Worm (Caenorhabditis elegans) whole organism, L1 larva: ENCODE measurements around the gene cdc-14.
A peak's percentile ranks its signal among the peaks of the same experiment; 100 is the strongest.

Source experiments
- C04F5.9 ChIP-seq: sonication (generic microtip); optimal IDR thresholded peaks from 2 replicates; lab custom pipeline; 2016; ENCODE audit warnings: missing genetic modification characterization, missing compliant biosample characterization
- C34B4.2 ChIP-seq: sonication (generic microtip); optimal IDR thresholded peaks from 2 replicates; lab custom pipeline; 2017; ENCODE audit warnings: mild to moderate bottlenecking, missing genetic modification characterization, missing compliant biosample characterization
- aha-1 ChIP-seq: fragments of 150-350 bp; optimal IDR thresholded peaks from 2 replicates; lab custom pipeline; 2014; ENCODE audit warnings: missing biosample characterization, missing genetic modification characterization
- alr-1 ChIP-seq: fragments of 200-800 bp; sonication (Bioruptor generic); optimal IDR thresholded peaks from 2 replicates; lab custom pipeline; 2018; ENCODE audit warnings: borderline replicate concordance, mild to moderate bottlenecking, missing genetic modification characterization, missing compliant biosample characterization
- ama-1 ChIP-seq: fragments of 150-350 bp; optimal IDR thresholded peaks from 2 replicates; lab custom pipeline; 2014
- ceh-63 ChIP-seq: fragments of 200-800 bp; sonication (Bioruptor generic); optimal IDR thresholded peaks from 2 replicates; lab custom pipeline; 2018; ENCODE audit warnings: mild to moderate bottlenecking, missing genetic modification characterization, missing compliant biosample characterization
- ceh-82 ChIP-seq, 3 experiments: fragments of 150-350 bp in 1 of 3; sonication (generic microtip) in 2 of 3; optimal IDR thresholded peaks; 2 replicates each; lab custom pipeline; 2014 to 2017; ENCODE audit warnings: missing biosample characterization in 3 of 3, missing genetic modification characterization in 3 of 3
- dpl-1 ChIP-seq, 3 experiments: fragments of 150-350 bp in 2 of 3; sonication (generic microtip) in 1 of 3; optimal IDR thresholded peaks; 2 replicates each; lab custom pipeline; 2014 to 2017; ENCODE audit warnings: missing biosample characterization in 3 of 3, missing genetic modification characterization in 3 of 3, missing genetic modification reagents in 3 of 3
- dsc-1 ChIP-seq: sonication (generic microtip); optimal IDR thresholded peaks from 2 replicates; lab custom pipeline; 2016; ENCODE audit warnings: mild to moderate bottlenecking, missing genetic modification characterization, missing compliant biosample characterization
- egl-13 ChIP-seq: sonication (generic microtip); optimal IDR thresholded peaks from 2 replicates; lab custom pipeline; 2016; ENCODE audit warnings: missing genotype, missing genetic modification reagents, missing genetic modification characterization, missing compliant biosample characterization
- elt-2 ChIP-seq: sonication (generic microtip); optimal IDR thresholded peaks from 2 replicates; lab custom pipeline; 2016; ENCODE audit warnings: missing genetic modification characterization, mild to moderate bottlenecking, inconsistent platforms, missing compliant biosample characterization, missing genetic modification reagents
- hlh-17 ChIP-seq: fragments of 200-800 bp; sonication (Bioruptor generic); optimal IDR thresholded peaks from 2 replicates; lab custom pipeline; 2018; ENCODE audit warnings: missing genetic modification characterization, mild to moderate bottlenecking, missing compliant biosample characterization, moderate library complexity, borderline replicate concordance
- isw-1 ChIP-seq: fragments of 200-800 bp; sonication (Bioruptor generic); IDR thresholded peaks from 2 replicates; pipeline ENCODE4 v1.3.6; 2022; ENCODE audit warnings: missing genetic modification characterization, missing compliant biosample characterization
- jun-1 ChIP-seq: fragments of 150-350 bp; optimal IDR thresholded peaks from 2 replicates; lab custom pipeline; 2014; ENCODE audit warnings: missing biosample characterization, missing genetic modification reagents, missing genetic modification characterization
- lir-3 ChIP-seq: sonication (generic microtip); optimal IDR thresholded peaks from 2 replicates; lab custom pipeline; 2016; ENCODE audit warnings: mild to moderate bottlenecking, missing genetic modification characterization, moderate library complexity, missing compliant biosample characterization; ENCODE audit not compliant: poor library complexity
- mab-9 ChIP-seq: fragments of 200-800 bp; sonication (Bioruptor generic); IDR thresholded peaks from 2 replicates; pipeline ENCODE4 v1.3.6; 2022; ENCODE audit warnings: missing genetic modification reagents, missing genetic modification characterization, missing compliant biosample characterization
- mef-2 ChIP-seq: fragments of 150-350 bp; optimal IDR thresholded peaks from 2 replicates; lab custom pipeline; 2014; ENCODE audit warnings: missing biosample characterization, missing genetic modification characterization
- nhr-12 ChIP-seq: sonication (generic microtip); optimal IDR thresholded peaks from 2 replicates; lab custom pipeline; 2017; ENCODE audit warnings: missing biosample characterization, missing genetic modification characterization
- nhr-19 ChIP-seq: fragments of 200-800 bp; sonication (Bioruptor generic); conservative IDR thresholded peaks from 2 replicates; pipeline ENCODE4 v1.3.6; 2022; ENCODE audit warnings: missing genetic modification characterization, missing compliant biosample characterization
- nhr-71 ChIP-seq: sonication (generic microtip); optimal IDR thresholded peaks from 2 replicates; lab custom pipeline; 2016; ENCODE audit warnings: mild to moderate bottlenecking, missing genetic modification characterization, moderate library complexity, missing compliant biosample characterization
- nhr-84 ChIP-seq: sonication (generic microtip); optimal IDR thresholded peaks from 2 replicates; lab custom pipeline; 2017; ENCODE audit warnings: missing biosample characterization, missing genetic modification characterization
- nhr-85 ChIP-seq: sonication (generic microtip); peaks from one replicate; lab custom pipeline; 2016; ENCODE audit warnings: missing genetic modification characterization, inconsistent platforms, missing compliant biosample characterization
- nhr-90 ChIP-seq: sonication (generic microtip); optimal IDR thresholded peaks from 2 replicates; lab custom pipeline; 2016; ENCODE audit warnings: mild to moderate bottlenecking, missing genetic modification characterization, missing compliant biosample characterization; ENCODE audit not compliant: poor library complexity
- pag-3 ChIP-seq: sonication (generic microtip); optimal IDR thresholded peaks from 2 replicates; lab custom pipeline; 2017; ENCODE audit warnings: missing genetic modification characterization, mild to moderate bottlenecking, missing compliant biosample characterization, antibody characterized with exemption, borderline replicate concordance; ENCODE audit not compliant: insufficient read depth
- pqm-1 ChIP-seq: sonication (generic microtip); optimal IDR thresholded peaks from 3 replicates; lab custom pipeline; 2017; ENCODE audit warnings: missing biosample characterization, missing genetic modification characterization
- rnt-1 ChIP-seq: sonication (generic microtip); optimal IDR thresholded peaks from 2 replicates; lab custom pipeline; 2016; ENCODE audit warnings: mild to moderate bottlenecking, missing genetic modification characterization, moderate library complexity, missing compliant biosample characterization
- skn-1 ChIP-seq: fragments of 150-350 bp; optimal IDR thresholded peaks from 2 replicates; lab custom pipeline; 2014; ENCODE audit warnings: missing biosample characterization, missing genetic modification characterization
- snpc-4 ChIP-seq: fragments of 150-350 bp; optimal IDR thresholded peaks from 2 replicates; lab custom pipeline; 2014; ENCODE audit warnings: missing biosample characterization, missing genetic modification characterization
- sox-4 ChIP-seq: sonication (generic microtip); optimal IDR thresholded peaks from 2 replicates; lab custom pipeline; 2016; ENCODE audit warnings: missing genetic modification characterization, missing compliant biosample characterization
- sptf-1 ChIP-seq: fragments of 150-350 bp; optimal IDR thresholded peaks from 2 replicates; lab custom pipeline; 2014; ENCODE audit warnings: missing biosample characterization, missing genetic modification characterization
- swsn-7 ChIP-seq: sonication (generic microtip); optimal IDR thresholded peaks from 2 replicates; lab custom pipeline; 2016; ENCODE audit warnings: missing genetic modification characterization, missing compliant biosample characterization
- tbx-2 ChIP-seq: sonication (generic microtip); optimal IDR thresholded peaks from 2 replicates; lab custom pipeline; 2016; ENCODE audit warnings: missing genetic modification characterization, missing compliant biosample characterization
- unc-62 ChIP-seq: fragments of 150-350 bp; optimal IDR thresholded peaks from 2 replicates; lab custom pipeline; 2014; ENCODE audit warnings: missing biosample characterization, missing genetic modification reagents, missing genetic modification characterization
- unc-86 ChIP-seq: sonication (generic microtip); optimal IDR thresholded peaks from 2 replicates; lab custom pipeline; 2016; ENCODE audit warnings: missing genetic modification characterization, missing compliant biosample characterization
- ztf-11 ChIP-seq, 2 experiments: sonication (generic microtip); optimal IDR thresholded peaks; 2 replicates each; lab custom pipeline; 2016 to 2017; ENCODE audit warnings: missing genetic modification characterization in 2 of 2, missing biosample characterization in 1 of 2, missing compliant biosample characterization in 1 of 2

The cdc-14 gene

ce11 chrII:5585788-5586187 lies 7.4 kb downstream of the cdc-14 start, which contains the start of gene lys-8 (continued):
- TF ChIP-seq mef-2 (tag; lab: Kevin White, UChicago) (no peak), hlh-17 (GFP tag; lab: Kevin White, UChicago) (no peak), nhr-71 (tag; lab: Kevin White, UChicago) (no peak), dsc-1 (tag; lab: Kevin White, UChicago) (no peak), skn-1 (no peak), sox-4 (tag; lab: Kevin White, UChicago) (no peak), ama-1 (lab: Kevin White, UChicago) (no peak), lir-3 (tag; lab: Kevin White, UChicago) (no peak), elt-2 (tag; lab: Kevin White, UChicago) (peak; percentile 99), unc-62 (GFP tag; lab: Kevin White, UChicago) (no peak), C34B4.2 (tag; lab: Kevin White, UChicago) (no peak), rnt-1 (tag; lab: Kevin White, UChicago) (no peak), dpl-1 (GFP tag; optimal IDR thresholded peaks at IDR 0.05; lab: Kevin White, UChicago) (no peak), egl-13 (tag; lab: Kevin White, UChicago) (no peak), aha-1 (no peak), ceh-63 (GFP tag; lab: Kevin White, UChicago) (no peak), nhr-12 (no peak), pag-3 (tag; lab: Kevin White, UChicago) (no peak), nhr-19 (GFP tag; lab: Robert Waterston, UW) (no peak), jun-1 (tag; lab: Kevin White, UChicago) (peak; percentile 13)

DNA sequence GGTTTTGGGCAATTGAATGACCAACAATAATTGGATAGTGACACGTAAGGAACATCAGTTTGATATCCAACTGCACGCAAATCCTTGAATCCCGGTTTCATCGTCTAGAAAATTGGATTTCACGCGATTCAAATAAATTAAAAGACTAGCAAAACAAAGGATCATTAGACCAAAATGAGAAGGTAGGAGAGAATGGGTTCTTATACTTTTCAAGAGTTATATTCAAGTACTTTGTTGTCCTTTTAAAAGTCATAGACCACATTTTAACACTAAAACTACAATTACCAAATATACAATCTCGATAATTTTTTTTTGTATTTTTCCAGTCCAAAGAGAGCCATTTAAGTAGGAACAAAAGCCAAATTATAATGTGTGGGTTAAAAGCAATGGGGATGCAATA lies 10.9 kb downstream of the cdc-14 start, which contains the start of gene T25E4.2:
Gene T25E4.2, minus strand, starts transcription at position 101 of the 400 bp plus-strand sequence.
- TF ChIP-seq alr-1 (tag; lab: Kevin White, UChicago) (no peak), jun-1 (tag; lab: Kevin White, UChicago) (no peak)
- TF ChIP-seq, all 84 proteins: peak for 0

- TF ChIP-seq unc-86 (no peak), nhr-90 (no peak), dsc-1 (tag; lab: Kevin White, UChicago) (no peak), isw-1 (GFP tag; lab: Robert Waterston, UW) (no peak), nhr-84 (tag; lab: Kevin White, UChicago) (no peak), snpc-4 (no peak), jun-1 (tag; lab: Kevin White, UChicago) (no peak), nhr-85 (tag; lab: Kevin White, UChicago) (no peak), mab-9 (GFP tag; lab: Robert Waterston, UW) (no peak), ceh-82 (tag; optimal IDR thresholded peaks at IDR 0.05; lab: Kevin White, UChicago) (no peak)
Observed at ce11 chrII:5579236-5579635, 14.0 kb downstream of the cdc-14 start.

DNA sequence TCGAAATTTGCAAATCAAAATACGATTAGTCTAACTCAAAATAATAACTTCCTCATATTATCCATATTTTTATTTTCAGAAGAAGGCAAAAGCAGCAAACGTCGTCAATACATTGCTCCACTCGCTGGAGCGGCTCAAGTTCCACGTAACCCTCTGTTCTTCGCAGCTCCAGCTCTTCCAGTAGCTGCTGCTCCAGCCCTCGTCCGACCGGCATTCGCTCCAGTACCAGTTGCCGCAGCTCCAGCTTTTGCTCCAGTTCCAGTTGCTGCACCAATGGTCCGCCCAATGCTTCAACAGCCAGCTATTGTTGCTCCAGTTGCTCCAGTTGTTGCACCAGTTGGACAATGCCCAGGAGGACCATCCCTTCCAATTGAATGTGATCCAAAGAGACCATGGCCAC lies 14.5 kb downstream of the cdc-14 start:
- no peak for TF ChIP-seq hlh-17 (GFP tag; lab: Kevin White, UChicago)
- TF ChIP-seq ztf-11 (tag; optimal IDR thresholded peaks at IDR 0.05; lab: Kevin White, UChicago), result no peak
- no peak for TF ChIP-seq swsn-7
- TF ChIP-seq rnt-1 (tag; lab: Kevin White, UChicago), result no peak
- TF ChIP-seq ceh-63 (GFP tag; lab: Kevin White, UChicago), result no peak
- no peak for TF ChIP-seq sptf-1 (tag; lab: Kevin White, UChicago)
- no peak for TF ChIP-seq tbx-2 (tag; lab: Kevin White, UChicago)
- TF ChIP-seq pqm-1 (tag; lab: Kevin White, UChicago), result no peak
- TF ChIP-seq jun-1 (tag; lab: Kevin White, UChicago), result no peak
- TF ChIP-seq C04F5.9, result no peak
